Fruit fly (Drosophila melanogaster) whole organism, adult: ENCODE data around the gene mld.

Source experiments
- CG7045 ChIP-seq: fragments of 200-800 bp; sonication (Bioruptor generic); optimal IDR thresholded peaks from 2 replicates; lab custom pipeline; 2017; ENCODE audit warnings: missing biosample characterization, mild to moderate bottlenecking, missing genetic modification characterization
- kay ChIP-seq: fragments of 200-800 bp; sonication (Bioruptor generic); peaks from one replicate; lab custom pipeline; 2016; ENCODE audit warnings: missing biosample characterization, missing genetic modification characterization, borderline replicate concordance

DNA sequence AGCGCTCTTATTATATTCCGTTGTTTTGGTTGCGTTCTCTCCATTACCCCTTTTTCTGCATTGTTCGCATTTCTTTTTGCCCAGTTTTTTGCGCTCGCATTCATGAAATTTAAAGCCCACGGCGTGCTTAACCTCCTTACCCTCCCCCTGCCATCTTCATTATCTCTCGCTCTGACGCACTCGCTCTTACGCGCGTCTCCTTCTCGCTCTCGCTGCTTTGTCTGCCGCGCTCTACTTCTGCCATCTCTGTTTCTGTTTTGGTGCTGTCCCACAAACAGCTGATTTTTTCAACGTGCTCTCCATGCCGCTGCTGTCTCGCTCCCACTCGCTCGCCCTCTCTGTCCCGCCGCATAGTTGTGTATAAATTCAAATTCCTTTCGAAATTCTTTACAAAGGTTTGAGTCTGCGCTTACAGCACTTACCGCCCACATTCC, 1.0 kb downstream of the mld start:
- no peak for TF ChIP-seq kay
- no peak for TF ChIP-seq CG7045 (GFP tag; lab: Kevin White, UChicago)
